Worm (Caenorhabditis elegans) whole organism, L4/young adult: ENCODE data around the gene nfyb-1.

Experiments
- W03F9.2 ChIP-seq: fragments of 150-350 bp; optimal IDR thresholded peaks from 2 replicates; lab custom pipeline; 2014; ENCODE audit warnings: missing biosample characterization, missing genetic modification characterization
- dao-5 ChIP-seq: sonication (generic microtip); optimal IDR thresholded peaks from 2 replicates; lab custom pipeline; 2016; ENCODE audit warnings: missing genotype, missing genetic modification characterization, moderate library complexity, missing compliant biosample characterization
- him-1 ChIP-seq: sonication (generic microtip); optimal IDR thresholded peaks from 2 replicates; lab custom pipeline; 2016; ENCODE audit warnings: missing genotype, missing genetic modification reagents, missing genetic modification characterization, missing compliant biosample characterization

DNA sequence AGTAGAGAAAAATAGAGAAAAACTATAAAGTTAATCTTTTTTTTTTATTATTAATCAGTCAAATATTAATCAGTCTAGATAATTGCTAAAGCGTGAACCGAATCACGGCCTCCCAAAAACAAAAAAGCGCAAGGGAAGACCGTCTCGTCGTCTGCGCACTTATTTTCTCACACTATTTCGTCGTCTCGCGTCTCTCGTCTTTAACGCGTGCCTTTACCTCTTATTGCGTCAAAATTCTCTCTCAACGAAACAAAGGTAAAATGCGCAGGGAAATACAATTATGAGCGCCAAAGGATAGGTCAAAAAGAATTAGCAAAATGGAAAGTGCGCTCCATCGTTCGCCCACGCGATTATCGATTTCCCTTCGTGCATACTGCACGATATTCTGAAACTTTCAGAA lies 38.9 kb upstream of the nfyb-1 start:
- no peak for TF ChIP-seq dao-5
- no peak for TF ChIP-seq W03F9.2
- no peak for TF ChIP-seq him-1
